Worm (Caenorhabditis elegans): Measurements from ENCODE around the gene T22B7.22.

The T22B7.22 gene

ce11 chrX:5631008-5631407 is 28.8 kb upstream of the T22B7.22 start:
- TF ChIP-seq lin-32 (GFP tag; optimal IDR thresholded peaks at IDR 0.05) (no peak), flh-1 (GFP tag; optimal IDR thresholded peaks at IDR 0.05) (no peak), nhr-12 (tag; optimal IDR thresholded peaks at IDR 0.05) (no peak), ham-2 (GFP tag; optimal IDR thresholded peaks at IDR 0.05) (no peak), tbx-8 (GFP tag; optimal IDR thresholded peaks at IDR 0.05) (no peak), ztf-11 (tag; optimal IDR thresholded peaks at IDR 0.05) (no peak), lsy-2 (tag; optimal IDR thresholded peaks at IDR 0.05) (no peak), ceh-43 (GFP tag; optimal IDR thresholded peaks at IDR 0.05) (no peak), ceh-39 (tag; optimal IDR thresholded peaks at IDR 0.05) (no peak), nhr-237 (tag; optimal IDR thresholded peaks at IDR 0.05) (no peak)

ce11 chrX:5631626-5632025 is 28.1 kb upstream of the T22B7.22 start, which contains the start of gene T22B7.8:
Gene T22B7.8, plus strand, starts transcription at chrX:5631926.
- no peak for TF ChIP-seq mab-5 (tag; optimal IDR thresholded peaks at IDR 0.05)
- no peak for TF ChIP-seq M03D4.4 (tag; optimal IDR thresholded peaks at IDR 0.05)
- TF ChIP-seq nhr-28 (tag; optimal IDR thresholded peaks at IDR 0.05) = no peak
- TF ChIP-seq ceh-39 (tag; optimal IDR thresholded peaks at IDR 0.05) = no peak
- no peak for TF ChIP-seq sptf-1 (tag; optimal IDR thresholded peaks at IDR 0.05)
- TF ChIP-seq zip-8 (tag; optimal IDR thresholded peaks at IDR 0.05) = no peak
- TF ChIP-seq unc-39 (tag; optimal IDR thresholded peaks at IDR 0.05) = no peak
- no peak for TF ChIP-seq nhr-2 (tag; optimal IDR thresholded peaks at IDR 0.05)
- no peak for TF ChIP-seq bed-3 (GFP tag; optimal IDR thresholded peaks at IDR 0.05)
- no peak for TF ChIP-seq lin-13 (tag; optimal IDR thresholded peaks at IDR 0.05)

- TF ChIP-seq elt-3 (tag; optimal IDR thresholded peaks at IDR 0.05) = no peak
- no peak for TF ChIP-seq sptf-1 (tag; optimal IDR thresholded peaks at IDR 0.05)
- no peak for TF ChIP-seq lin-13 (tag; optimal IDR thresholded peaks at IDR 0.05)
- TF ChIP-seq lsy-2 (tag; optimal IDR thresholded peaks at IDR 0.05) = no peak
- no peak for TF ChIP-seq hlh-1 (tag; optimal IDR thresholded peaks at IDR 0.05)
- TF ChIP-seq sem-2 (GFP tag; optimal IDR thresholded peaks at IDR 0.05) = no peak
- no peak for TF ChIP-seq elt-1 (tag; optimal IDR thresholded peaks at IDR 0.05; ENCODE audit: borderline replicate concordance, insufficient read depth)
- TF ChIP-seq nhr-2 (tag; optimal IDR thresholded peaks at IDR 0.05) = no peak
- no peak for TF ChIP-seq nhr-76 (tag; optimal IDR thresholded peaks at IDR 0.05)
- TF ChIP-seq pha-4 (tag; optimal IDR thresholded peaks at IDR 0.05) = no peak
- no peak for TF ChIP-seq nhr-12 (tag; optimal IDR thresholded peaks at IDR 0.05)
- no peak for TF ChIP-seq M03D4.4 (tag; optimal IDR thresholded peaks at IDR 0.05)
- no peak for TF ChIP-seq drap-1 (GFP tag; optimal IDR thresholded peaks at IDR 0.05)
- no peak for TF ChIP-seq ceh-43 (GFP tag; optimal IDR thresholded peaks at IDR 0.05)
- TF ChIP-seq tbx-8 (GFP tag; optimal IDR thresholded peaks at IDR 0.05) = no peak
- no peak for TF ChIP-seq bed-3 (GFP tag; optimal IDR thresholded peaks at IDR 0.05)
- TF ChIP-seq ces-1 (GFP tag; optimal IDR thresholded peaks at IDR 0.05) = no peak
- TF ChIP-seq zip-8 (tag; optimal IDR thresholded peaks at IDR 0.05) = no peak
- no peak for TF ChIP-seq nhr-237 (tag; optimal IDR thresholded peaks at IDR 0.05)
- TF ChIP-seq ztf-11 (tag; optimal IDR thresholded peaks at IDR 0.05) = no peak
Observed at ce11 chrX:5639562-5639961, 20.2 kb upstream of the T22B7.22 start.

DNA sequence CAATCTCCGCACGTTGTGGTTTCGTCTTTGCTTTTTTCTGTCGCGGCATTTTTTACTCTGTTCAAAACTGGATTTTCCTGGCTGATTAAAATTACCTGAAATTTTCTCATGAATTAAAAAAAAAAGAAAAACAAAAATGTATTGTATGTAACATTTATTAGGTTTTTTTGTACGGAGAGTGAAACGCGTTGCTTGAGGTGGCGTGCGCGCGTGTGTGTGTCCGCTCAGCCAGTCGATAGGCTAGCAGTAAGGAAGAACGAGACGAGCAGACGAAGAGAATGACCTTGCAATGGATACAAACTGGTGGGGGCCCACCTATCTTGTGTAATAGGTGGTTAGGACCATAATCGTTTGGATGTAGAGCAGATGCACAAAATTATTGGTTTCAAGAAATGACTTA is 18.5 kb upstream of the T22B7.22 start, which contains the start of gene T22B7.4:
TSS of gene T22B7.4 (minus strand) at position 101 of the 400 bp plus-strand sequence.
- TF ChIP-seq hlh-1 (tag; optimal IDR thresholded peaks at IDR 0.05) (no peak), nhr-2 (tag; optimal IDR thresholded peaks at IDR 0.05) (peak; percentile 32), elt-3 (tag; optimal IDR thresholded peaks at IDR 0.05) (no peak), pha-4 (tag; optimal IDR thresholded peaks at IDR 0.05) (no peak)

DNA sequence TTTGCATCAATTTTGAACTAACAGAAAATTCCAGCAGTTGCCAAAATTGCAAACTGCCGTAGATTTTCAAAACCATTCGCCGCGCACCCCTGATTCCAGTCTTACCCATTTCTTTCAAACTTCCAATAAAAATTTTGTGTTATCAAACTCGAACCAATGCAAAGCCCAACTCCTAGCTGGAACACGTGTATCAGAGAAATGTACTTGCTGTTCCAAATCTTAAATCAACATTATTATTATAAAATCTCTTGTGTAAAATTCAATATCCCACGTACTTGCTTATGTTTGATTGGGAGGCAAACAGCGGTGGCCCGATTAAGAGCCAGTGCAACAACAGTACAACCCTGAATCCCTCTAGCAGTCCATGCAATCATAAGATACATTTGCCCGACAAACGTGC is 15.7 kb upstream of the T22B7.22 start:
- TF ChIP-seq nhr-2 (tag; optimal IDR thresholded peaks at IDR 0.05) (no peak), nhr-28 (tag; optimal IDR thresholded peaks at IDR 0.05) (no peak), mls-2 (tag; optimal IDR thresholded peaks at IDR 0.05) (no peak), nhr-76 (tag; optimal IDR thresholded peaks at IDR 0.05) (no peak), ces-1 (GFP tag; optimal IDR thresholded peaks at IDR 0.05) (no peak), lsy-2 (tag; optimal IDR thresholded peaks at IDR 0.05) (no peak), drap-1 (GFP tag; optimal IDR thresholded peaks at IDR 0.05) (no peak), snpc-4 (tag; optimal IDR thresholded peaks at IDR 0.05) (no peak)

DNA sequence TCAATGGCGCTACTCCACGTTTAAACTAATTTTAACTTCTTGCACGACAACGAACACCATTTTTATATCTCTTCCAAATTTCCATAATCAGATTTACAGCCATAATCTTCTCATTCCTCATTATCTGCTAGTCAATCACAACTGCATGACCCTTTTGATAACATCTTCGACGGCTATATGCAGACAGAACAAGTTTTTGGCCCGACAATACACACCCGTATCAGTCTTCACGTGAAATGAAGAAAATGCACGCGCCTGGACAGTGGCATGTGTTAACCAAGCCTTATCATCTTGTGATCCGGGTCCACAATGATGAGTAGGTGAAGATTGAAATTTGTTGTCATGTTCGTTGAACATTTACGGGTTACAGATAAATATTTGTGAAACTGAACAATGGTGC is 14.2 kb upstream of the T22B7.22 start:
- TF ChIP-seq elt-1 (tag; optimal IDR thresholded peaks at IDR 0.05; ENCODE audit: borderline replicate concordance, insufficient read depth) (peak; percentile 86), cnd-1 (tag; optimal IDR thresholded peaks at IDR 0.05) (no peak), elt-3 (tag; optimal IDR thresholded peaks at IDR 0.05) (peak; percentile 24)

All from whole organism, mixed stage, embryonic.